Worm (Caenorhabditis elegans): Measurements from ENCODE around the gene nhr-148.

DNA sequence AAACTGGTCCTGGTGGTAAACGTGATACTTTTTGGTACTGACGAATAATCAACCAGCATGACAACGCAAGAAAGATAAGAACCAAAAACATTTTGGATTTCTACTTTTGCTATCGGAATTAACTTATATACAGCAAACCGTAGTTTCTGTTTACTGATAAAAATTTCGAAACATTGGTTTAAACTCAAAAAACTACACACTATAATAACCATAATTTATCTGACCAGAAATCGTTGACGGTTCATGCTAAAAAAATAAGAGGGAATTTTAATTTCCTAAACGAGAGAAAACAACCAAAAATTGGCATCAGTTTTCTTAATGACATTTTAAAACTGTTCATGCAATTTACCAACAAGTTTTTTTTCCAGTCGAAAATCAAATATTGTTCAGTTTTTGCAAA lies 19.7 kb downstream of the nhr-148 start, which contains the start of gene cyp-35A1:
- TF ChIP-seq nhr-77 (tag; optimal IDR thresholded peaks at IDR 0.05) (no peak), mep-1 (tag; optimal IDR thresholded peaks at IDR 0.05) (no peak), unc-62 (GFP tag; optimal IDR thresholded peaks at IDR 0.05 in 1 of 2) (no peak), unc-62 (tag; optimal IDR thresholded peaks at IDR 0.05) (no peak), spr-3 (GFP tag; optimal IDR thresholded peaks at IDR 0.05) (no peak), fos-1 (tag; optimal IDR thresholded peaks at IDR 0.05) (no peak), zip-11 (GFP tag; IDR thresholded peaks at IDR 0.05) (no peak), lsy-2 (tag; optimal IDR thresholded peaks at IDR 0.05) (no peak), nhr-11 (tag; optimal IDR thresholded peaks at IDR 0.05) (no peak), ama-1 (optimal IDR thresholded peaks at IDR 0.05) (no peak), fkh-10 (GFP tag; optimal IDR thresholded peaks at IDR 0.05) (no peak), set-16 (GFP tag; IDR thresholded peaks at IDR 0.05) (no peak), nhr-42 (GFP tag; IDR thresholded peaks at IDR 0.05) (no peak), skn-1 (tag; optimal IDR thresholded peaks at IDR 0.05) (no peak), lin-13 (GFP tag; optimal IDR thresholded peaks at IDR 0.05) (no peak)
